Fruit fly (Drosophila melanogaster) whole organism, wandering third instar larva: ENCODE results near the gene CG11629.

ENCODE experiments used
- Abd-B ChIP-seq: fragments of >200 bp; optimal IDR thresholded peaks from 2 replicates; lab custom pipeline; 2017; ENCODE audit warnings: missing biosample characterization, missing genetic modification characterization
- CG32264 ChIP-seq: fragments of 200-800 bp; sonication (Bioruptor generic); optimal IDR thresholded peaks from 2 replicates; lab custom pipeline; 2016; ENCODE audit warnings: missing biosample characterization, missing genetic modification characterization
- CG9705 ChIP-seq: fragments of 200-800 bp; sonication (Bioruptor generic); optimal IDR thresholded peaks from 2 replicates; lab custom pipeline; 2018; ENCODE audit warnings: missing biosample characterization, mild to moderate bottlenecking, missing genetic modification characterization
- CrebA ChIP-seq: fragments of 200-800 bp; sonication (Bioruptor generic); optimal IDR thresholded peaks from 2 replicates; lab custom pipeline; 2016; ENCODE audit warnings: missing biosample characterization, mild to moderate bottlenecking, missing genetic modification characterization, borderline replicate concordance
- Dfd ChIP-seq: fragments of >200 bp; optimal IDR thresholded peaks from 2 replicates; lab custom pipeline; 2017; ENCODE audit warnings: missing biosample characterization, missing genetic modification characterization
- GATAd ChIP-seq: sonication (Bioruptor generic); optimal IDR thresholded peaks from 2 replicates; lab custom pipeline; 2016; ENCODE audit warnings: missing biosample characterization, missing genetic modification characterization
- HLH106 ChIP-seq: fragments of 200-800 bp; optimal IDR thresholded peaks from 3 replicates; lab custom pipeline; 2019; ENCODE audit warnings: missing biosample characterization, mild to moderate bottlenecking, missing genetic modification characterization, moderate library complexity
- Hnf4 ChIP-seq: fragments of 200-800 bp; sonication (Bioruptor generic); optimal IDR thresholded peaks from 2 replicates; lab custom pipeline; 2016; ENCODE audit warnings: missing biosample characterization, mild to moderate bottlenecking, missing genetic modification characterization
- Hr78 ChIP-seq: fragments of >200 bp; optimal IDR thresholded peaks from 2 replicates; lab custom pipeline; 2017; ENCODE audit warnings: missing biosample characterization, missing genetic modification characterization
- Hr83 ChIP-seq: fragments of 200-300 bp; sonication (Bioruptor generic); optimal IDR thresholded peaks from 2 replicates; lab custom pipeline; 2016; ENCODE audit warnings: missing biosample characterization, mild to moderate bottlenecking, missing genetic modification characterization, moderate library complexity; ENCODE audit not compliant: poor library complexity, severe bottlenecking
- Jra ChIP-seq: sonication (Bioruptor generic); optimal IDR thresholded peaks from 2 replicates; lab custom pipeline; 2016; ENCODE audit warnings: missing biosample characterization, missing genetic modification characterization
- Mio ChIP-seq: sonication (Bioruptor generic); optimal IDR thresholded peaks from 2 replicates; lab custom pipeline; 2016; ENCODE audit warnings: missing biosample characterization, missing genetic modification characterization
- Myc ChIP-seq: fragments of >200 bp; optimal IDR thresholded peaks from 2 replicates; lab custom pipeline; 2017
- N ChIP-seq: fragments of >200 bp; optimal IDR thresholded peaks from 2 replicates; lab custom pipeline; 2018; ENCODE audit warnings: missing biosample characterization, missing external identifiers, missing genetic modification characterization
- OdsH ChIP-seq: fragments of 200-800 bp; sonication (Bioruptor generic); optimal IDR thresholded peaks from 2 replicates; lab custom pipeline; 2016; ENCODE audit warnings: missing biosample characterization, mild to moderate bottlenecking, missing genetic modification characterization
- Rel ChIP-seq, 2 experiments: fragments of 200-800 bp; sonication (Bioruptor generic) in 1 of 2; optimal IDR thresholded peaks; 2 replicates in 1 of 2; 3 replicates in 1 of 2; lab custom pipeline; 2016 to 2019; ENCODE audit warnings: mild to moderate bottlenecking in 2 of 2, missing biosample characterization in 2 of 2, missing genetic modification characterization in 2 of 2, moderate library complexity in 1 of 2
- Sp1 ChIP-seq: fragments of 200-800 bp; sonication (Bioruptor generic); optimal IDR thresholded peaks from 3 replicates; lab custom pipeline; 2019; ENCODE audit warnings: missing biosample characterization, mild to moderate bottlenecking, missing genetic modification characterization, moderate library complexity
- Vsx2 ChIP-seq: fragments of 200-300, 225-300 bp; sonication (Bioruptor generic); optimal IDR thresholded peaks from 2 replicates; lab custom pipeline; 2018; ENCODE audit warnings: missing biosample characterization, missing genetic modification characterization; ENCODE audit not compliant: partially characterized antibody
- br ChIP-seq: fragments of 200-800 bp; sonication (Bioruptor generic); optimal IDR thresholded peaks from 2 replicates; lab custom pipeline; 2016; ENCODE audit warnings: missing biosample characterization, missing genetic modification characterization
- brk ChIP-seq: fragments of 200-800 bp; sonication (Bioruptor generic); optimal IDR thresholded peaks from 2 replicates; lab custom pipeline; 2016; ENCODE audit warnings: missing biosample characterization, mild to moderate bottlenecking, missing genetic modification characterization
- dl ChIP-seq, 2 experiments: fragments of 175-275, 200-275 bp in 1 of 2; fragments of 200-275 bp in 1 of 2; sonication (Bioruptor generic); optimal IDR thresholded peaks; lab custom pipeline; 2018; ENCODE audit warnings: mild to moderate bottlenecking in 2 of 2, missing biosample characterization in 2 of 2, missing genetic modification characterization in 2 of 2, moderate library complexity in 2 of 2; ENCODE audit not compliant: partially characterized antibody in 2 of 2, insufficient read depth in 1 of 2
- dmrt93B ChIP-seq: fragments of 200-800 bp; sonication (Bioruptor generic); optimal IDR thresholded peaks from 2 replicates; lab custom pipeline; 2018; ENCODE audit warnings: missing biosample characterization, mild to moderate bottlenecking, missing genetic modification characterization
- dsf ChIP-seq: sonication (Bioruptor generic); optimal IDR thresholded peaks from 2 replicates; lab custom pipeline; 2016; ENCODE audit warnings: missing biosample characterization, missing genetic modification characterization, borderline replicate concordance
- ey ChIP-seq: fragments of 200-800 bp; sonication (Bioruptor generic); optimal IDR thresholded peaks from 2 replicates; lab custom pipeline; 2016; ENCODE audit warnings: missing biosample characterization, missing genetic modification characterization
- foxo ChIP-seq, 2 experiments: fragments of 200-800 bp; sonication (Bioruptor generic); optimal IDR thresholded peaks; 2 replicates in 1 of 2; 3 replicates in 1 of 2; lab custom pipeline; 2016 to 2017; ENCODE audit warnings: missing biosample characterization in 2 of 2, missing genetic modification characterization in 2 of 2
- fru ChIP-seq: fragments of 200-800 bp; sonication (Bioruptor generic); optimal IDR thresholded peaks from 3 replicates; lab custom pipeline; 2016; ENCODE audit warnings: missing biosample characterization, mild to moderate bottlenecking, missing genetic modification characterization
- h ChIP-seq: fragments of 200-800 bp; sonication (Bioruptor generic); optimal IDR thresholded peaks from 3 replicates; lab custom pipeline; 2016; ENCODE audit warnings: missing biosample characterization, mild to moderate bottlenecking, missing genetic modification characterization
- jim ChIP-seq: fragments of 175-275, 200-325 bp; sonication (Bioruptor generic); optimal IDR thresholded peaks from 2 replicates; lab custom pipeline; 2016; ENCODE audit warnings: missing biosample characterization, mild to moderate bottlenecking, missing genetic modification characterization
- lola ChIP-seq: fragments of >200 bp; optimal IDR thresholded peaks from 2 replicates; lab custom pipeline; 2017; ENCODE audit warnings: missing biosample characterization, missing genetic modification characterization
- pan ChIP-seq: fragments of >200 bp; optimal IDR thresholded peaks from 2 replicates; lab custom pipeline; 2017
- psq ChIP-seq: fragments of 200-800 bp; sonication (Bioruptor generic); optimal IDR thresholded peaks from 3 replicates; lab custom pipeline; 2017; ENCODE audit warnings: missing biosample characterization, mild to moderate bottlenecking, missing genetic modification characterization, moderate library complexity
- rgr ChIP-seq: fragments of 200-800 bp; sonication (Bioruptor generic); optimal IDR thresholded peaks from 3 replicates; lab custom pipeline; 2016; ENCODE audit warnings: missing biosample characterization, mild to moderate bottlenecking, missing genetic modification characterization
- sage ChIP-seq: fragments of 200-800 bp; sonication (Bioruptor generic); optimal IDR thresholded peaks from 2 replicates; lab custom pipeline; 2016; ENCODE audit warnings: missing biosample characterization, mild to moderate bottlenecking, missing genetic modification characterization
- sv ChIP-seq: fragments of 200-800 bp; sonication (Bioruptor generic); optimal IDR thresholded peaks from 3 replicates; lab custom pipeline; 2016; ENCODE audit warnings: missing biosample characterization, missing genetic modification characterization
- tai ChIP-seq: sonication (Bioruptor generic); optimal IDR thresholded peaks from 2 replicates; lab custom pipeline; 2016; ENCODE audit warnings: missing biosample characterization, missing genetic modification characterization

CG11629 gene

dm6 chr2L:21877006-21877405, 21.1 kb downstream of the CG11629 start:
- no peak for TF ChIP-seq h (GFP tag; lab: Kevin White, UChicago)
- no peak for TF ChIP-seq GATAd
- TF ChIP-seq HLH106 (tag; lab: Kevin White, UChicago): no peak
- TF ChIP-seq dmrt93B (GFP tag; lab: Kevin White, UChicago): no peak
- TF ChIP-seq Mio: no peak
- TF ChIP-seq Abd-B (GFP tag; lab: Kevin White, UChicago): no peak
- no peak for TF ChIP-seq dl (GFP tag; optimal IDR thresholded peaks at IDR 0.05; lab: Kevin White, UChicago; ENCODE audit: insufficient read depth in 1 of 2, partially characterized antibody in 2 of 2)
- no peak for TF ChIP-seq brk
- no peak for TF ChIP-seq Jra (GFP tag; lab: Kevin White, UChicago)

dm6 chr2L:21873696-21874095, 24.4 kb downstream of the CG11629 start:
- TF ChIP-seq OdsH (GFP tag; lab: Kevin White, UChicago): no peak
- no peak for TF ChIP-seq Hr78 (GFP tag; lab: Kevin White, UChicago)
- TF ChIP-seq Myc (lab: Kevin White, UChicago): no peak
- no peak for TF ChIP-seq jim
- TF ChIP-seq sv (GFP tag; lab: Kevin White, UChicago): no peak

dm6 chr2L:21871708-21872107, 26.4 kb downstream of the CG11629 start:
- TF ChIP-seq dsf: no peak
- no peak for TF ChIP-seq Myc (lab: Kevin White, UChicago)
- TF ChIP-seq h (GFP tag; lab: Kevin White, UChicago): no peak
- no peak for TF ChIP-seq CG9705 (GFP tag; lab: Kevin White, UChicago)
- TF ChIP-seq psq (GFP tag; lab: Kevin White, UChicago): no peak
- no peak for TF ChIP-seq Jra (GFP tag; lab: Kevin White, UChicago)
- TF ChIP-seq Rel (GFP tag; optimal IDR thresholded peaks at IDR 0.05; lab: Kevin White, UChicago): no peak
- TF ChIP-seq Rel (tag; optimal IDR thresholded peaks at IDR 0.05; lab: Kevin White, UChicago): no peak
- no peak for TF ChIP-seq br (GFP tag; lab: Kevin White, UChicago)
- no peak for TF ChIP-seq pan (lab: Kevin White, UChicago)
- TF ChIP-seq rgr (GFP tag; lab: Kevin White, UChicago): no peak
- no peak for TF ChIP-seq sv (GFP tag; lab: Kevin White, UChicago)
- no peak for TF ChIP-seq ey (GFP tag; lab: Kevin White, UChicago)
- no peak for TF ChIP-seq OdsH (GFP tag; lab: Kevin White, UChicago)
- no peak for TF ChIP-seq dl (GFP tag; optimal IDR thresholded peaks at IDR 0.05; lab: Kevin White, UChicago; ENCODE audit: insufficient read depth in 1 of 2, partially characterized antibody in 2 of 2)

dm6 chr2L:21868712-21869280, 29.3 kb downstream of the CG11629 start:
- TF ChIP-seq CrebA (GFP tag; lab: Kevin White, UChicago): no peak
- no peak for TF ChIP-seq dsf
- TF ChIP-seq foxo (GFP tag; optimal IDR thresholded peaks at IDR 0.05; lab: Kevin White, UChicago): no peak

dm6 chr2L:21867040-21867981, 30.8 kb downstream of the CG11629 start:
- TF ChIP-seq Rel (GFP tag; optimal IDR thresholded peaks at IDR 0.05; lab: Kevin White, UChicago) (no peak), Rel (tag; optimal IDR thresholded peaks at IDR 0.05; lab: Kevin White, UChicago) (no peak), CG9705 (GFP tag; lab: Kevin White, UChicago) (no peak), N (no peak), psq (GFP tag; lab: Kevin White, UChicago) (peak; percentile 65), br (GFP tag; lab: Kevin White, UChicago) (peak; percentile 75), rgr (GFP tag; lab: Kevin White, UChicago) (peak; percentile 67), sv (GFP tag; lab: Kevin White, UChicago) (peak; percentile 83), Mio (no peak), jim (no peak), Abd-B (GFP tag; lab: Kevin White, UChicago) (no peak), Sp1 (GFP tag; lab: Kevin White, UChicago) (peak; percentile 35), brk (no peak), CrebA (GFP tag; lab: Kevin White, UChicago) (no peak), tai (GFP tag; lab: Kevin White, UChicago) (no peak), dl (GFP tag; optimal IDR thresholded peaks at IDR 0.05; lab: Kevin White, UChicago; ENCODE audit: insufficient read depth in 1 of 2, partially characterized antibody in 2 of 2) (no peak), Vsx2 (no peak), sage (GFP tag; lab: Kevin White, UChicago) (no peak), Jra (GFP tag; lab: Kevin White, UChicago) (no peak), Hr78 (GFP tag; lab: Kevin White, UChicago) (no peak), lola (no peak), dsf (no peak), h (GFP tag; lab: Kevin White, UChicago) (peak; percentile 80), CG32264 (GFP tag; lab: Kevin White, UChicago) (peak; percentile 11), Hr83 (GFP tag; lab: Kevin White, UChicago) (no peak), OdsH (GFP tag; lab: Kevin White, UChicago) (peak; percentile 67), fru (GFP tag; lab: Kevin White, UChicago) (peak; percentile 78), Hnf4 (GFP tag; lab: Kevin White, UChicago) (peak; percentile 56), pan (lab: Kevin White, UChicago) (no peak), Dfd (GFP tag; lab: Kevin White, UChicago) (no peak)
